Fruit fly (Drosophila melanogaster): ENCODE data around the gene Gr64b.

Gene Gr64b

DNA sequence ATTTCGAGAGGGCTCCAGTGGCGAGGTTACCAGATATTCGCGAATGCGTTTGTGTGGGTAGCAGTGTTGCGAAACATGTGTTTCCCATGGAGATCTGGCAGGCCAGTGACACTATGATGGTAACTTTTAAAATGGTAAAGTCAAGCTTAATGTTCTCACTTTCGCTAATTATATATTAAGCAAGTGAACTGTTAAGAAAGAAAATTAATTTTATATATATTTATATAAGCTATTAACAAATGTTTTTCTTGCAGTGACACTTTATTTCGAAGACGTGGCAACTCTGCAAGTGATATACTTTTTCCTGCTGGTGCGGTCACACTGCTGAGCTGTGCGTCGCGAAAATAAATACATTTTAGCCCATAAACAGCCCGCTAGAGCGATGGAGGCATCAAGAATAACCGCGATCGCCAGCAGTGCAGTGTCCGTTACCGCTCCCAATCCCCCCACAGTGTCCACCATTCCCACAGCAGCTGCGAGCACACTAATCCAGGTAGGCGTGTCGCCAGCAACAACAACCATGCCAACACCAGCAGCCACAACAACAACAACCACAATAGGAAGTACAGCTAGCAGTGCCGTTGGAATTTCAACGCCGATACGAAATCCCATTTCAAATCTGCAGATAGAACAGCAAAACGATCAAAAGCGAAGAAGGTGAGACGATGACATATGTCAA lies 12.0 kb downstream of the Gr64b start, which contains the start of the genes CG11593 and Rcd5 (continued):
- TF ChIP-seq CG3919 (GFP tag; optimal IDR thresholded peaks at IDR 0.05) (no peak), CG6163 (GFP tag; IDR thresholded peaks at IDR 0.05) (peak; percentile 83), dsx (GFP tag; optimal IDR thresholded peaks at IDR 0.05; ENCODE audit: poor library complexity, severe bottlenecking) (no peak), net (GFP tag; optimal IDR thresholded peaks at IDR 0.05) (no peak), Gug (GFP tag; IDR thresholded peaks at IDR 0.05) (peak; percentile 72), salr (GFP tag; optimal IDR thresholded peaks at IDR 0.05) (no peak), CG16779 (tag; optimal IDR thresholded peaks at IDR 0.05) (no peak), Eip75B (GFP tag; optimal IDR thresholded peaks at IDR 0.05) (no peak)

DNA sequence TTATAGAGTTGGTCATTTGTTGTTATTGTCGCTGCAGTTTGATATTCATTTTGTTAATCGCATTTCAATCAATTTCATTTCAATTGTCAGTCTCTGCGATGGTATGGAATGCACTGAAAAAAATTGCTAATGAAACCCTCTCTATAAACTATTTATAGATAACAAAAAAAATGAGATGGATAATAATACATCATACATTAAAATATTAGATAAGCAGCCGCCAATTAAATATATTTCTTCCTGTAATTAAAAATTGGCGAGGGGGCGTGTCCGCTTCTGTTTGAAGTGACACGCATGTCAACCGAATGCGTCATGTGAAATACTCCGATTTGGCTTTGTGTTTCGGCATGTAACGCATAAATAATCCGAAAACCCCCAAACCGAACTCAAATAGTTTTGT lies 16.1 kb downstream of the Gr64b start:
- TF ChIP-seq CG8319 (GFP tag; optimal IDR thresholded peaks at IDR 0.05) (no peak), eg (GFP tag; IDR thresholded peaks at IDR 0.05) (0 out of 3 replicates have a peak, but pooled peaks have one; percentile 14)

- TF ChIP-seq CG6792 (GFP tag; optimal IDR thresholded peaks at IDR 0.05) (no peak), eg (GFP tag; IDR thresholded peaks at IDR 0.05) (0 out of 3 replicates have a peak, but pooled peaks have one; percentile 11)
Measured at dm6 chr3L:4046289-4046688, 17.9 kb downstream of the Gr64b start, which contains the start of gene CG1136. CG1136 (plus strand) TSS chr3L:4046596.

dm6 chr3L:4047635-4048034 lies 19.2 kb downstream of the Gr64b start, which contains the start of gene Dpy-30L2:
Dpy-30L2 (minus strand) TSS chr3L:4047735.
- TF ChIP-seq CG3032 (tag; optimal IDR thresholded peaks at IDR 0.05) (no peak), Smox (GFP tag; optimal IDR thresholded peaks at IDR 0.05) (no peak), Sox15 (GFP tag; optimal IDR thresholded peaks at IDR 0.05) (no peak), Eip93F (GFP tag; optimal IDR thresholded peaks at IDR 0.05) (no peak), CG8632 (GFP tag; optimal IDR thresholded peaks at IDR 0.05) (no peak), Hr39 (GFP tag; optimal IDR thresholded peaks at IDR 0.05) (no peak), CG3919 (GFP tag; optimal IDR thresholded peaks at IDR 0.05) (no peak), Eip78C (GFP tag) (no peak), CG15336 (GFP tag; IDR thresholded peaks at IDR 0.05) (no peak), CG11902 (GFP tag; optimal IDR thresholded peaks at IDR 0.05) (no peak), fkh (GFP tag; optimal IDR thresholded peaks at IDR 0.05) (no peak)

- TF ChIP-seq Eip78C (GFP tag) (peak; percentile 30), lz (GFP tag; optimal IDR thresholded peaks at IDR 0.05) (no peak), Ets96B (tag; optimal IDR thresholded peaks at IDR 0.05) (no peak), Met (GFP tag; optimal IDR thresholded peaks at IDR 0.05) (no peak), CG6276 (GFP tag; optimal IDR thresholded peaks at IDR 0.05) (no peak)
Measured at dm6 chr3L:4049082-4049481, 20.7 kb downstream of the Gr64b start.

- TF ChIP-seq vri (GFP tag; optimal IDR thresholded peaks at IDR 0.05) (peak; percentile 4), CG6854 (GFP tag; optimal IDR thresholded peaks at IDR 0.05) (peak; percentile 64), CG8119 (GFP tag; IDR thresholded peaks at IDR 0.05) (0 out of 3 replicates have a peak, but pooled peaks have one; percentile 35), OdsH (GFP tag; optimal IDR thresholded peaks at IDR 0.05) (no peak), Met (GFP tag; optimal IDR thresholded peaks at IDR 0.05) (no peak), Blimp-1 (GFP tag; optimal IDR thresholded peaks at IDR 0.05) (peak; percentile 91), dsx (GFP tag; optimal IDR thresholded peaks at IDR 0.05; ENCODE audit: poor library complexity, severe bottlenecking) (peak; percentile 77)
Measured at dm6 chr3L:4055438-4055962, 27.1 kb downstream of the Gr64b start.

All from whole organism, prepupa.